Worm (Caenorhabditis elegans): ENCODE data around the gene fib-1.
A peak's percentile ranks its signal among the peaks of the same experiment; 100 is the strongest.

ce11 chrV:15000055-15000704 is 1.8 kb downstream of the fib-1 start, which contains the start of gene rps-16:
- TF ChIP-seq aly-1 (tag; optimal IDR thresholded peaks at IDR 0.05) (no peak), hnd-1 (tag; optimal IDR thresholded peaks at IDR 0.05) (no peak), F13C5.2 (tag; optimal IDR thresholded peaks at IDR 0.05) (no peak), ama-1 (optimal IDR thresholded peaks at IDR 0.05) (peak; percentile 33), pes-1 (GFP tag; IDR thresholded peaks at IDR 0.05) (no peak), scrt-1 (GFP tag; IDR thresholded peaks at IDR 0.05) (no peak), B0310.2 (tag; optimal IDR thresholded peaks at IDR 0.05) (no peak), tbx-11 (GFP tag; IDR thresholded peaks at IDR 0.05) (no peak)

Measured in whole organism, early embryonic.